Fruit fly (Drosophila melanogaster): ENCODE measurements around the gene CG7611.

DNA sequence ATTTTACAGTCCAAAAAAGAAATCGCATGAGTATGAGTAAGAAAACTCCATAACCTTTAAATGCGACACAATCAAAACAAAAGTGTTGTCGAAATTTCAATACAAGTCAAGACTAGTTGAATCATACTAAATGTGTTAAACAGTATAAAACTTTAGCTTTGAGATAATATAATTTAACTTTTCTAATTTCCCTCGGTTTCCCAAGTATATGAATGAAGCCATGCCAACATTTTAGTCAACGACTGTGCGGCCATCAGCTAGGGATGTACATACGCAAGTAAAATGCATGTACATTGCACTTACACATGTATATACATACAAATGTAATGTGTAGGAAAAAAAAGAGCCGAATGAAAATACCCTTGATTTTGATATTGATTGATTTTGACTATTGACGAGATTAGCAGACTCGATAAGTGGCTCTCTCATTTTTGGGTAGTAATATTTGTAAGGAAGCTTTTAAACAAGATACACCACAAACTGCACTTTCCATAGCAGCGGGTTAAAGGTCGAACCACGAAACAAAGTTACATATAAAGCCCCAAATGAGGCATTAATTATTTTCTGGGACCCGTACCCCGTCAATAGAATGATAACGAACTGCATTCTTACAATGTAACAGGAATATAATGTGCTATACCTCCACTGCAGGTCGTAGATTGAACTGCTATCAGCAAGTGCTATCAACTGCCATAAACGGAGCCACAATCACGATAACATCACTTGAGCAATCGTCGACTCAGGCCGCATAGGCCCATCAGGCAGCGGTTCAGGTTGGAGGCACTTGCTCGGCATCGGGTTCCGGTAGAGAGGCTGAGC lies 1.3 kb downstream of the CG7611 start:
- no peak for TF ChIP-seq CTCF (optimal IDR thresholded peaks at IDR 0.05)
- TF ChIP-seq CG8478 (optimal IDR thresholded peaks at IDR 0.05): no peak

Data from S2 (cell line).